Worm (Caenorhabditis elegans) whole organism, L3 larva: ENCODE measurements around the gene F07H5.13.

ENCODE experiments used
- ama-1 ChIP-seq: fragments of 150-350 bp; optimal IDR thresholded peaks from 2 replicates; lab custom pipeline; 2018
- ceh-28 ChIP-seq: fragments of 150-350 bp; optimal IDR thresholded peaks from 2 replicates; lab custom pipeline; 2014; ENCODE audit warnings: missing biosample characterization, missing genetic modification reagents, missing genetic modification characterization
- egl-27 ChIP-seq: sonication (generic microtip); optimal IDR thresholded peaks from 4 replicates; lab custom pipeline; 2017; ENCODE audit warnings: missing biosample characterization, missing genetic modification reagents, missing genetic modification characterization
- elt-1 ChIP-seq: fragments of 150-350 bp; optimal IDR thresholded peaks from 2 replicates; lab custom pipeline; 2014; ENCODE audit warnings: missing biosample characterization, missing genetic modification characterization
- elt-2 ChIP-seq: sonication (generic microtip); optimal IDR thresholded peaks from 2 replicates; lab custom pipeline; 2016; ENCODE audit warnings: missing genetic modification reagents, mild to moderate bottlenecking, missing genetic modification characterization, missing compliant biosample characterization
- elt-3 ChIP-seq, 3 experiments: fragments of 150-350 bp in 1 of 3; sonication (generic microtip) in 2 of 3; optimal IDR thresholded peaks; 2 replicates in 2 of 3; 4 replicates in 1 of 3; lab custom pipeline; 2014 to 2017; ENCODE audit warnings: missing biosample characterization in 3 of 3, missing genetic modification characterization in 3 of 3
- fkh-10 ChIP-seq: sonication (generic microtip); optimal IDR thresholded peaks from 2 replicates; lab custom pipeline; 2017; ENCODE audit warnings: missing biosample characterization, missing genetic modification reagents, missing genetic modification characterization
- fkh-2 ChIP-seq: fragments of 150-350 bp; optimal IDR thresholded peaks from 2 replicates; lab custom pipeline; 2014; ENCODE audit warnings: missing biosample characterization, missing genetic modification reagents, missing genetic modification characterization
- fos-1 ChIP-seq: fragments of 150-350 bp; optimal IDR thresholded peaks from 2 replicates; lab custom pipeline; 2014; ENCODE audit warnings: missing biosample characterization, missing genetic modification characterization
- lin-15B ChIP-seq: fragments of 150-350 bp; optimal IDR thresholded peaks from 2 replicates; lab custom pipeline; 2014; ENCODE audit warnings: missing biosample characterization, missing genetic modification characterization
- lin-39 ChIP-seq: fragments of 150-350 bp; optimal IDR thresholded peaks from 2 replicates; lab custom pipeline; 2018; ENCODE audit warnings: missing biosample characterization, missing genetic modification reagents, missing genetic modification characterization
- mdl-1 ChIP-seq: fragments of 150-350 bp; optimal IDR thresholded peaks from 2 replicates; lab custom pipeline; 2014; ENCODE audit warnings: missing biosample characterization, missing genetic modification characterization
- mml-1 ChIP-seq: fragments of 150-350 bp; sonication (generic microtip); optimal IDR thresholded peaks from 3 replicates; lab custom pipeline; 2014; ENCODE audit warnings: missing biosample characterization, missing genetic modification characterization
- nfya-1 ChIP-seq: sonication (generic microtip); optimal IDR thresholded peaks from 2 replicates; lab custom pipeline; 2017; ENCODE audit warnings: missing genetic modification characterization, mild to moderate bottlenecking, missing compliant biosample characterization, antibody characterized with exemption, moderate library complexity; ENCODE audit not compliant: insufficient read depth
- nhr-11 ChIP-seq: fragments of 150-350 bp; optimal IDR thresholded peaks from 2 replicates; lab custom pipeline; 2014; ENCODE audit warnings: missing biosample characterization, missing genetic modification characterization
- nhr-23 ChIP-seq: fragments of 150-350 bp; optimal IDR thresholded peaks from 2 replicates; lab custom pipeline; 2014; ENCODE audit warnings: missing biosample characterization, missing genetic modification reagents, missing genetic modification characterization
- nhr-237 ChIP-seq: fragments of 150-350 bp; optimal IDR thresholded peaks from 2 replicates; lab custom pipeline; 2014; ENCODE audit warnings: missing biosample characterization, missing genetic modification characterization
- nhr-25 ChIP-seq: sonication (generic microtip); optimal IDR thresholded peaks from 2 replicates; lab custom pipeline; 2017; ENCODE audit warnings: missing biosample characterization, missing genetic modification characterization
- nhr-28 ChIP-seq: fragments of 150-350 bp; optimal IDR thresholded peaks from 2 replicates; lab custom pipeline; 2014; ENCODE audit warnings: missing biosample characterization, missing genetic modification characterization
- nhr-76 ChIP-seq: fragments of 150-350 bp; sonication (generic microtip); optimal IDR thresholded peaks from 5 replicates; lab custom pipeline; 2014; ENCODE audit warnings: missing biosample characterization, missing genetic modification characterization
- pha-4 ChIP-seq: fragments of 150-350 bp; optimal IDR thresholded peaks from 2 replicates; lab custom pipeline; 2014; ENCODE audit warnings: missing biosample characterization, missing genetic modification reagents, missing genetic modification characterization
- pqm-1 ChIP-seq: fragments of 150-350 bp; optimal IDR thresholded peaks from 2 replicates; lab custom pipeline; 2017; ENCODE audit warnings: missing biosample characterization, missing genetic modification characterization, inconsistent platforms
- skn-1 ChIP-seq: fragments of 150-350 bp; optimal IDR thresholded peaks from 2 replicates; lab custom pipeline; 2014; ENCODE audit warnings: missing biosample characterization, missing genetic modification characterization
- snpc-4 ChIP-seq: fragments of 150-350 bp; optimal IDR thresholded peaks from 2 replicates; lab custom pipeline; 2014; ENCODE audit warnings: missing biosample characterization, missing genetic modification characterization
- zag-1 ChIP-seq: fragments of 150-350 bp; optimal IDR thresholded peaks from 2 replicates; lab custom pipeline; 2014; ENCODE audit warnings: missing biosample characterization, missing genetic modification characterization
- ztf-11 ChIP-seq: fragments of 150-350 bp; optimal IDR thresholded peaks from 2 replicates; lab custom pipeline; 2014; ENCODE audit warnings: missing biosample characterization, missing genetic modification characterization
- ztf-4 ChIP-seq: fragments of 150-350 bp; optimal IDR thresholded peaks from 2 replicates; lab custom pipeline; 2014; ENCODE audit warnings: missing biosample characterization, missing genetic modification characterization

F07H5.13 gene

DNA sequence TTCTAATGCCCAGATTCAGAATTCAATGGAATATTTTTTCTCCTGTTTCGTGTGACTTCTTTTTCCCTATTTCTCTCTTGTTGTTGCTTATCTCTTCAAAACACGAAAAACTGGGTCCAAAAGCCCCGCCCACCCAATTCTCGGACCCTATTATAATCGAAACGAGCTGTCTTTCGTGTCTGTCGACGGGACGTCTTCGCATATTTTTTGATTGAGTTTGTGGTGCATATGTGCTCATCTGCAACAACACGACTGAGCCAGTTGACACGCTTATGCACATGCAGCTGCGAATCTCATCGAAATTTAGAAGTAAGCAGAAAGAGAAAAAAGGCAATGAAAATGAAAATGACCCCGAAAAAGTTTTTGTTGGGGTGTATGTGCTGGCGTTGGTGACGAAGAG lies 40.6 kb downstream of the F07H5.13 start:
- TF ChIP-seq nhr-11 (tag; lab: Kevin White, UChicago) (no peak), skn-1 (tag; lab: Kevin White, UChicago) (no peak), ztf-4 (no peak), pqm-1 (no peak), fos-1 (tag; lab: Kevin White, UChicago) (no peak), ama-1 (no peak), mml-1 (tag; lab: Kevin White, UChicago) (no peak), elt-1 (tag; lab: Kevin White, UChicago) (no peak), zag-1 (no peak), egl-27 (tag; lab: Kevin White, UChicago) (no peak), nhr-76 (tag; lab: Kevin White, UChicago) (no peak), elt-3 (tag; optimal IDR thresholded peaks at IDR 0.05; lab: Kevin White, UChicago) (no peak), nfya-1 (tag; lab: Kevin White, UChicago) (no peak)

DNA sequence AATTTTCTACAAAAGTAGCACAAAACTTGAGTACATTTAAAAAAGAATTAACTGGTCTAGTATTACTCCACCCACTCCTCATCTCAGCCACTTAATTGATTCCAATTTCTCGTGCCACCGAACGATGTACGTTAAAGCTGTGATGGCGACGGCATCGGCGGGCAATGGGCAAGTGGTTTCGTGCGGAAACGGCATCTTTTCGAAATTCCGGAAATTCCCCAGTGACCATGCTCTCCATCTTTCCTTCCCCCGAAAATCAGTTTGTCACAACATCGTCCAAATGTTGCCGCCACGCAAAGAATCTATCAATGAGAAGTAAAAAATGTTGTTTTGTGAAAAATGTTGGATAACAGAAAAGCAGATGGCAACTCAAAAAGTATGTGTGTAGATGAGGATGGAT lies 42.6 kb downstream of the F07H5.13 start:
- TF ChIP-seq lin-15B (tag; lab: Kevin White, UChicago) = no peak
- peak; percentile 16 for TF ChIP-seq lin-39 (tag; lab: Kevin White, UChicago)

DNA sequence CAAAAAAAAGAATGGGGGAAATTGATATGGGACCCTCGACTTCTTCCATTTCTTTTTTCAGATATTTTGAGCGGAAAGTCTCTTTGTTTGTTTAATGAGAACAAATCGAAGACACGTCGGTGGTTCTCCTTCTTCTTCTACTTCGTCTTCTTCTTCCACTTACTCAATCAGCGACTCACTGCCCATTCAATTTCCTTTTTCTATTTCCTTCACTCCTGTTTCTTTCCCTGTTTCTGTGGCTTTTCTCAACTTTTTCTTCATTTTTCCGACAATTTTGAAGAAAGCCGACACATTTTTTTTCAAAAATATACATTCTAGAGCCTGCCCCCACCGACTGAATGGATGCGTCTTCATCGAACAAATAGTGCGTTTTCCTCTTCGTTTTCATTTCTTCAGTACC lies 45.5 kb downstream of the F07H5.13 start, which contains the start of gene F46C5.4:
TSS of gene F46C5.4 (plus strand) at position 222 of the 400 bp plus-strand sequence.
- TF ChIP-seq fkh-10 (peak; percentile 69), snpc-4 (tag; lab: Kevin White, UChicago) (no peak)
- TF ChIP-seq, all 47 proteins: peak for 1

DNA sequence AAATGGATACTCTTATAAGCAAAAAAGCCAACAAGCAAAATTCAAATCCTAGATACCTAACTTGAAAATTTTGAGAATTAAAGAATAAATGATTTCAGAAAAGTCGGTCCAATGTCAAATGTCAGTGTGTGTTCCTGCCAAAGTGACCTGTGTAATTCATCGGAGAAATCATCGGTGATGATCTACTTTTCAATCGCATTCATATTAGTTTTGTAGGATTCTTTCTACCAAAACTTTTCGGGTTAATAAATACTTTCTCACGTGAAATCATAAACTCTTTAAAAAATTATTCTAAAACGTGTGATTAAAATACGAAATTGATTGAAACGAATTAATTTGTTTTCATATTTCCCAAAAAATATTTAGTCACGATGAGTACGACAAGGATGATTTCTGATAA lies 48.7 kb downstream of the F07H5.13 start, which contains the start of gene F46C5.7:
TSS of gene F46C5.7 (plus strand) at position 301 of the 400 bp plus-strand sequence.
- TF ChIP-seq elt-2 (tag; lab: Kevin White, UChicago) (no peak), lin-15B (tag; lab: Kevin White, UChicago) (no peak), ceh-28 (no peak), nhr-23 (no peak), mml-1 (tag; lab: Kevin White, UChicago) (no peak), nhr-25 (no peak), nfya-1 (tag; lab: Kevin White, UChicago) (no peak), elt-3 (tag; optimal IDR thresholded peaks at IDR 0.05; lab: Kevin White, UChicago) (no peak), nhr-11 (tag; lab: Kevin White, UChicago) (no peak), nhr-28 (tag; lab: Kevin White, UChicago) (no peak), egl-27 (tag; lab: Kevin White, UChicago) (no peak), nhr-237 (tag; lab: Kevin White, UChicago) (no peak), mdl-1 (no peak), fkh-2 (no peak), pha-4 (tag; lab: Kevin White, UChicago) (no peak), ztf-11 (tag; lab: Kevin White, UChicago) (no peak)
- TF ChIP-seq, all 47 proteins: peak for 0
